Worm (Caenorhabditis elegans) whole organism, L1 larva: Measurements from ENCODE around the gene gas-1.

Experiments used
- C16A3.4 ChIP-seq: fragments of 150-350 bp; optimal IDR thresholded peaks from 2 replicates; lab custom pipeline; 2014; ENCODE audit warnings: missing biosample characterization, missing genetic modification characterization
- aha-1 ChIP-seq: fragments of 150-350 bp; optimal IDR thresholded peaks from 2 replicates; lab custom pipeline; 2014; ENCODE audit warnings: missing biosample characterization, missing genetic modification characterization
- ama-1 ChIP-seq: fragments of 150-350 bp; optimal IDR thresholded peaks from 2 replicates; lab custom pipeline; 2014
- blmp-1 ChIP-seq: fragments of 150-350 bp; optimal IDR thresholded peaks from 2 replicates; lab custom pipeline; 2014; ENCODE audit warnings: missing biosample characterization, missing genetic modification characterization
- ceh-63 ChIP-seq: fragments of 200-800 bp; sonication (Bioruptor generic); optimal IDR thresholded peaks from 2 replicates; lab custom pipeline; 2018; ENCODE audit warnings: mild to moderate bottlenecking, missing genetic modification characterization, missing compliant biosample characterization
- ceh-8 ChIP-seq: fragments of 200-800 bp; sonication (Bioruptor generic); optimal IDR thresholded peaks from 2 replicates; lab custom pipeline; 2018; ENCODE audit warnings: mild to moderate bottlenecking, missing genetic modification characterization, moderate library complexity, missing compliant biosample characterization
- ceh-82 ChIP-seq, 3 experiments: fragments of 150-350 bp in 1 of 3; sonication (generic microtip) in 2 of 3; optimal IDR thresholded peaks; 2 replicates each; lab custom pipeline; 2014 to 2017; ENCODE audit warnings: missing biosample characterization in 3 of 3, missing genetic modification characterization in 3 of 3
- ceh-88 ChIP-seq: fragments of 200-800 bp; sonication (Bioruptor generic); IDR thresholded peaks from 2 replicates; pipeline ENCODE4 v1.3.6; 2022; ENCODE audit warnings: missing genetic modification characterization, missing compliant biosample characterization
- ces-1 ChIP-seq: fragments of 150-350 bp; optimal IDR thresholded peaks from 2 replicates; lab custom pipeline; 2014; ENCODE audit warnings: missing biosample characterization, missing genetic modification reagents, missing genetic modification characterization
- dpl-1 ChIP-seq, 3 experiments: fragments of 150-350 bp in 2 of 3; sonication (generic microtip) in 1 of 3; optimal IDR thresholded peaks; 2 replicates each; lab custom pipeline; 2014 to 2017; ENCODE audit warnings: missing biosample characterization in 3 of 3, missing genetic modification characterization in 3 of 3, missing genetic modification reagents in 3 of 3
- dsc-1 ChIP-seq: sonication (generic microtip); optimal IDR thresholded peaks from 2 replicates; lab custom pipeline; 2016; ENCODE audit warnings: mild to moderate bottlenecking, missing genetic modification characterization, missing compliant biosample characterization
- efl-1 ChIP-seq, 4 experiments: fragments of 150-350 bp; optimal IDR thresholded peaks in 3 of 4; peaks in 1 of 4; 1 replicate in 1 of 4; 2 replicates in 3 of 4; lab custom pipeline; 2014; ENCODE audit warnings: missing biosample characterization in 2 of 4, missing genetic modification characterization in 2 of 4, missing genetic modification reagents in 2 of 4
- egl-13 ChIP-seq: sonication (generic microtip); optimal IDR thresholded peaks from 2 replicates; lab custom pipeline; 2016; ENCODE audit warnings: missing genotype, missing genetic modification reagents, missing genetic modification characterization, missing compliant biosample characterization
- egl-27 ChIP-seq, 2 experiments: fragments of 150-350 bp in 1 of 2; sonication (generic microtip); optimal IDR thresholded peaks; 3 replicates each; lab custom pipeline; 2017 to 2018; ENCODE audit warnings: missing biosample characterization in 2 of 2, missing genetic modification characterization in 2 of 2, missing genetic modification reagents in 2 of 2
- ets-5 ChIP-seq: fragments of 200-800 bp; sonication (Bioruptor generic); IDR thresholded peaks from 2 replicates; pipeline ENCODE4 v1.3.6; 2022; ENCODE audit warnings: missing genetic modification characterization, missing compliant biosample characterization
- fkh-10 ChIP-seq: sonication (generic microtip); optimal IDR thresholded peaks from 2 replicates; lab custom pipeline; 2017; ENCODE audit warnings: missing biosample characterization, missing genetic modification reagents, missing genetic modification characterization
- fkh-8 ChIP-seq: sonication (generic microtip); optimal IDR thresholded peaks from 2 replicates; lab custom pipeline; 2016; ENCODE audit warnings: mild to moderate bottlenecking, missing genetic modification characterization, missing compliant biosample characterization
- grh-1 ChIP-seq: fragments of 200-800 bp; sonication (Bioruptor generic); IDR thresholded peaks from 2 replicates; pipeline ENCODE4 v1.3.6; 2022; ENCODE audit warnings: missing genetic modification reagents, missing genetic modification characterization, missing compliant biosample characterization
- hlh-4 ChIP-seq: sonication (generic microtip); optimal IDR thresholded peaks from 2 replicates; lab custom pipeline; 2016; ENCODE audit warnings: mild to moderate bottlenecking, missing genetic modification characterization, missing compliant biosample characterization
- irx-1 ChIP-seq: sonication (generic microtip); optimal IDR thresholded peaks from 2 replicates; lab custom pipeline; 2016; ENCODE audit warnings: missing genetic modification characterization, missing compliant biosample characterization
- isw-1 ChIP-seq: fragments of 200-800 bp; sonication (Bioruptor generic); IDR thresholded peaks from 2 replicates; pipeline ENCODE4 v1.3.6; 2022; ENCODE audit warnings: missing genetic modification characterization, missing compliant biosample characterization
- jun-1 ChIP-seq: fragments of 150-350 bp; optimal IDR thresholded peaks from 2 replicates; lab custom pipeline; 2014; ENCODE audit warnings: missing biosample characterization, missing genetic modification reagents, missing genetic modification characterization
- lin-13 ChIP-seq: fragments of 150-350 bp; optimal IDR thresholded peaks from 2 replicates; lab custom pipeline; 2014; ENCODE audit warnings: missing biosample characterization, missing genetic modification reagents, missing genetic modification characterization
- lin-15B ChIP-seq: fragments of 150-350 bp; sonication (generic microtip); optimal IDR thresholded peaks from 3 replicates; lab custom pipeline; 2014; ENCODE audit warnings: missing biosample characterization, missing genetic modification characterization
- lsy-2 ChIP-seq, 2 experiments: fragments of 150-350 bp; optimal IDR thresholded peaks; 2 replicates each; lab custom pipeline; 2014; ENCODE audit warnings: missing biosample characterization in 2 of 2, missing genetic modification characterization in 2 of 2
- mab-9 ChIP-seq: fragments of 200-800 bp; sonication (Bioruptor generic); IDR thresholded peaks from 2 replicates; pipeline ENCODE4 v1.3.6; 2022; ENCODE audit warnings: missing genetic modification reagents, missing genetic modification characterization, missing compliant biosample characterization
- mdl-1 ChIP-seq, 2 experiments: fragments of 150-350 bp; optimal IDR thresholded peaks; 2 replicates each; lab custom pipeline; 2014 to 2017; ENCODE audit warnings: missing biosample characterization in 2 of 2, missing genetic modification characterization in 2 of 2, inconsistent platforms in 1 of 2
- mef-2 ChIP-seq: fragments of 150-350 bp; optimal IDR thresholded peaks from 2 replicates; lab custom pipeline; 2014; ENCODE audit warnings: missing biosample characterization, missing genetic modification characterization
- mep-1 ChIP-seq: fragments of 150-350 bp; optimal IDR thresholded peaks from 2 replicates; lab custom pipeline; 2014; ENCODE audit warnings: missing biosample characterization, missing genetic modification characterization
- nhr-11 ChIP-seq: fragments of 150-350 bp; optimal IDR thresholded peaks from 2 replicates; lab custom pipeline; 2014; ENCODE audit warnings: missing biosample characterization, missing genetic modification characterization
- nhr-12 ChIP-seq: sonication (generic microtip); optimal IDR thresholded peaks from 2 replicates; lab custom pipeline; 2017; ENCODE audit warnings: missing biosample characterization, missing genetic modification characterization
- nhr-19 ChIP-seq: fragments of 200-800 bp; sonication (Bioruptor generic); conservative IDR thresholded peaks from 2 replicates; pipeline ENCODE4 v1.3.6; 2022; ENCODE audit warnings: missing genetic modification characterization, missing compliant biosample characterization
- nhr-237 ChIP-seq: fragments of 150-350 bp; optimal IDR thresholded peaks from 2 replicates; lab custom pipeline; 2014; ENCODE audit warnings: missing biosample characterization, missing genetic modification characterization
- nhr-47 ChIP-seq: sonication (generic microtip); optimal IDR thresholded peaks from 2 replicates; lab custom pipeline; 2016; ENCODE audit warnings: mild to moderate bottlenecking, missing genetic modification characterization, moderate library complexity, missing compliant biosample characterization
- nhr-71 ChIP-seq: sonication (generic microtip); optimal IDR thresholded peaks from 2 replicates; lab custom pipeline; 2016; ENCODE audit warnings: mild to moderate bottlenecking, missing genetic modification characterization, moderate library complexity, missing compliant biosample characterization
- nhr-76 ChIP-seq: sonication (generic microtip); optimal IDR thresholded peaks from 2 replicates; lab custom pipeline; 2017; ENCODE audit warnings: missing biosample characterization, missing genetic modification characterization
- nhr-77 ChIP-seq: fragments of 150-350 bp; optimal IDR thresholded peaks from 2 replicates; lab custom pipeline; 2014; ENCODE audit warnings: missing biosample characterization, missing genetic modification characterization
- pag-3 ChIP-seq: sonication (generic microtip); optimal IDR thresholded peaks from 2 replicates; lab custom pipeline; 2017; ENCODE audit warnings: missing genetic modification characterization, mild to moderate bottlenecking, missing compliant biosample characterization, antibody characterized with exemption, borderline replicate concordance; ENCODE audit not compliant: insufficient read depth
- pqm-1 ChIP-seq: sonication (generic microtip); optimal IDR thresholded peaks from 3 replicates; lab custom pipeline; 2017; ENCODE audit warnings: missing biosample characterization, missing genetic modification characterization
- rnt-1 ChIP-seq: sonication (generic microtip); optimal IDR thresholded peaks from 2 replicates; lab custom pipeline; 2016; ENCODE audit warnings: mild to moderate bottlenecking, missing genetic modification characterization, moderate library complexity, missing compliant biosample characterization
- skn-1 ChIP-seq: fragments of 150-350 bp; optimal IDR thresholded peaks from 2 replicates; lab custom pipeline; 2014; ENCODE audit warnings: missing biosample characterization, missing genetic modification characterization
- snpc-4 ChIP-seq: fragments of 150-350 bp; optimal IDR thresholded peaks from 2 replicates; lab custom pipeline; 2014; ENCODE audit warnings: missing biosample characterization, missing genetic modification characterization
- snu-23 ChIP-seq: sonication (generic microtip); optimal IDR thresholded peaks from 2 replicates; lab custom pipeline; 2016; ENCODE audit warnings: missing genetic modification characterization, missing compliant biosample characterization
- sox-4 ChIP-seq: sonication (generic microtip); optimal IDR thresholded peaks from 2 replicates; lab custom pipeline; 2016; ENCODE audit warnings: missing genetic modification characterization, missing compliant biosample characterization
- tbx-2 ChIP-seq: sonication (generic microtip); optimal IDR thresholded peaks from 2 replicates; lab custom pipeline; 2016; ENCODE audit warnings: missing genetic modification characterization, missing compliant biosample characterization
- unc-130 ChIP-seq: fragments of 150-350 bp; optimal IDR thresholded peaks from 2 replicates; lab custom pipeline; 2017; ENCODE audit warnings: missing biosample characterization, missing genetic modification characterization, inconsistent platforms
- unc-30 ChIP-seq: sonication (generic microtip); optimal IDR thresholded peaks from 2 replicates; lab custom pipeline; 2017; ENCODE audit warnings: missing biosample characterization, missing genetic modification characterization
- unc-86 ChIP-seq: sonication (generic microtip); optimal IDR thresholded peaks from 2 replicates; lab custom pipeline; 2016; ENCODE audit warnings: missing genetic modification characterization, missing compliant biosample characterization
- vab-15 ChIP-seq: sonication (generic microtip); optimal IDR thresholded peaks from 2 replicates; lab custom pipeline; 2017; ENCODE audit warnings: missing genotype, mild to moderate bottlenecking, missing genetic modification characterization, missing compliant biosample characterization
- xbp-1 ChIP-seq: sonication (generic microtip); optimal IDR thresholded peaks from 2 replicates; lab custom pipeline; 2016; ENCODE audit warnings: missing genetic modification characterization, missing compliant biosample characterization
- ztf-11 ChIP-seq, 2 experiments: sonication (generic microtip); optimal IDR thresholded peaks; 2 replicates each; lab custom pipeline; 2016 to 2017; ENCODE audit warnings: missing genetic modification characterization in 2 of 2, missing biosample characterization in 1 of 2, missing compliant biosample characterization in 1 of 2
- ztf-4 ChIP-seq: fragments of 150-350 bp; optimal IDR thresholded peaks from 2 replicates; lab custom pipeline; 2014; ENCODE audit warnings: missing biosample characterization, missing genetic modification characterization

The gas-1 gene

ce11 chrX:15606585-15607276 lies 16.5 kb upstream of the gas-1 start, which contains the start of gene rab-14:
TSS of gene rab-14 (minus strand) at chrX:15606635.
- peak; percentile 63 for TF ChIP-seq jun-1 (tag; lab: Kevin White, UChicago)
- peak; percentile 68 for TF ChIP-seq C16A3.4 (tag; lab: Kevin White, UChicago)
- no peak for TF ChIP-seq ces-1
- TF ChIP-seq rnt-1, result peak; percentile 51
- TF ChIP-seq pag-3 (tag; lab: Kevin White, UChicago), result no peak
- TF ChIP-seq hlh-4 (tag; lab: Kevin White, UChicago), result peak; percentile 13
- peak; percentile 80 for TF ChIP-seq tbx-2
- no peak for TF ChIP-seq unc-30 (tag; lab: Kevin White, UChicago)
- TF ChIP-seq nhr-12 (tag; lab: Kevin White, UChicago), result no peak
- peak; percentile 10 for TF ChIP-seq irx-1 (tag; lab: Kevin White, UChicago)
- peak; percentile 7 for TF ChIP-seq mef-2 (tag; lab: Kevin White, UChicago)
- TF ChIP-seq snpc-4 (tag; lab: Kevin White, UChicago), result peak; percentile 38
- peak; percentile 54 to 89 (median 54) for TF ChIP-seq ceh-82 (tag; optimal IDR thresholded peaks at IDR 0.05; lab: Kevin White, UChicago)
- TF ChIP-seq nhr-76 (tag; lab: Kevin White, UChicago), result no peak
- TF ChIP-seq nhr-19 (GFP tag; lab: Robert Waterston, UW), result peak; percentile 65
- TF ChIP-seq efl-1 (optimal IDR thresholded peaks at IDR 0.05; lab: Kevin White, UChicago), result peak; percentile 31 to 49
- TF ChIP-seq efl-1 (GFP tag; optimal IDR thresholded peaks at IDR 0.05 in 1 of 2; lab: Kevin White, UChicago), result peak in 1 of 2 experiments; percentile 96
- peak; percentile 55; the same call in 1 of the 2 replicates for TF ChIP-seq grh-1 (GFP tag; lab: Robert Waterston, UW)
- TF ChIP-seq aha-1 (tag; lab: Kevin White, UChicago), result no peak
- TF ChIP-seq xbp-1 (tag; lab: Kevin White, UChicago), result peak; percentile 60
- TF ChIP-seq unc-86 (tag; lab: Kevin White, UChicago), result peak; percentile 93
- peak; percentile 10 for TF ChIP-seq mep-1 (tag; lab: Kevin White, UChicago)
- no peak for TF ChIP-seq ztf-11 (tag; optimal IDR thresholded peaks at IDR 0.05; lab: Kevin White, UChicago)
- peak; percentile 12 for TF ChIP-seq ama-1 (lab: Kevin White, UChicago)
- peak; percentile 88 for TF ChIP-seq nhr-71
- TF ChIP-seq snu-23 (GFP tag; lab: Kevin White, UChicago), result peak; percentile 67
- TF ChIP-seq lin-13, result peak; percentile 75
- peak; percentile 45 for TF ChIP-seq sox-4 (tag; lab: Kevin White, UChicago)
- TF ChIP-seq fkh-8, result peak; percentile 95
- no peak for TF ChIP-seq unc-130 (tag; lab: Kevin White, UChicago)
- peak; percentile 63 to 90 for TF ChIP-seq mdl-1 (tag; optimal IDR thresholded peaks at IDR 0.05; lab: Kevin White, UChicago)
- TF ChIP-seq skn-1, result peak; percentile 56
- TF ChIP-seq egl-13 (tag; lab: Kevin White, UChicago), result peak; percentile 74
- peak; percentile 10 to 39 (median 37) for TF ChIP-seq dpl-1 (GFP tag; optimal IDR thresholded peaks at IDR 0.05; lab: Kevin White, UChicago)
- no peak for TF ChIP-seq egl-27 (tag; optimal IDR thresholded peaks at IDR 0.05; lab: Kevin White, UChicago)
- peak; percentile 81 for TF ChIP-seq fkh-10 (GFP tag; lab: Kevin White, UChicago)
- peak; percentile 68 for TF ChIP-seq blmp-1 (tag; lab: Kevin White, UChicago)
- peak; percentile 55 to 79 for TF ChIP-seq lsy-2 (tag; optimal IDR thresholded peaks at IDR 0.05; lab: Kevin White, UChicago)
- TF ChIP-seq nhr-77, result peak; percentile 63
- peak; percentile 84 for TF ChIP-seq nhr-47 (tag; lab: Kevin White, UChicago)
- TF ChIP-seq lin-15B, result no peak
- no peak for TF ChIP-seq mab-9
- no peak for TF ChIP-seq ceh-63 (GFP tag; lab: Kevin White, UChicago)
- peak; percentile 27 for TF ChIP-seq nhr-237 (tag; lab: Kevin White, UChicago)
- TF ChIP-seq ceh-88 (GFP tag; lab: Robert Waterston, UW), result no peak
- no peak for TF ChIP-seq nhr-11 (tag; lab: Kevin White, UChicago)
- peak; percentile 27 for TF ChIP-seq ceh-8
- peak; percentile 53 for TF ChIP-seq isw-1
- peak; percentile 58 for TF ChIP-seq dsc-1
- peak; percentile 45 for TF ChIP-seq vab-15 (tag; lab: Kevin White, UChicago)
- TF ChIP-seq pqm-1 (tag; lab: Kevin White, UChicago), result no peak
- no peak for TF ChIP-seq ets-5
- peak; percentile 77 for TF ChIP-seq ztf-4 (tag; lab: Kevin White, UChicago)
